Worm (Caenorhabditis elegans): ENCODE data around the gene R160.12.

- no peak for TF ChIP-seq ztf-23 (GFP tag; IDR thresholded peaks at IDR 0.05)
- TF ChIP-seq T22C8.4 (GFP tag; IDR thresholded peaks at IDR 0.05), result no peak
- no peak for TF ChIP-seq klf-2 (GFP tag; conservative IDR thresholded peaks at IDR 0.05)
- TF ChIP-seq med-1 (GFP tag; optimal IDR thresholded peaks at IDR 0.05; ENCODE audit: insufficient read depth), result no peak
- no peak for TF ChIP-seq ref-1 (GFP tag; conservative IDR thresholded peaks at IDR 0.05)
- no peak for TF ChIP-seq ztf-29 (GFP tag; IDR thresholded peaks at IDR 0.05)
These were observed 8.9 kb upstream of the R160.12 start for ce11 chrX:4386493-4386892.

Data from whole organism, midembryonic.